Fruit fly (Drosophila melanogaster): ENCODE measurements around the gene CG33189.
A peak's percentile ranks its signal among the peaks of the same experiment; 100 is the strongest.

CG33189 gene

dm6 chr3R:8792463-8793175 is 12.0 kb upstream of the CG33189 start (continued):
- TF ChIP-seq nom (GFP tag; optimal IDR thresholded peaks at IDR 0.05) (peak; percentile 94), CG8765 (GFP tag; IDR thresholded peaks at IDR 0.05) (no peak), CG17186 (GFP tag; optimal IDR thresholded peaks at IDR 0.05) (no peak), lola (GFP tag; optimal IDR thresholded peaks at IDR 0.05) (no peak), luna (GFP tag; optimal IDR thresholded peaks at IDR 0.05) (no peak), Mrtf (GFP tag; IDR thresholded peaks at IDR 0.05) (no peak), NFAT (GFP tag; IDR thresholded peaks at IDR 0.05) (no peak), CG34224 (GFP tag; IDR thresholded peaks at IDR 0.05; ENCODE audit: partially characterized antibody) (no peak), mirr (GFP tag; optimal IDR thresholded peaks at IDR 0.05) (no peak), vfl (GFP tag; optimal IDR thresholded peaks at IDR 0.05) (no peak), CG31441 (GFP tag; IDR thresholded peaks at IDR 0.05) (no peak), CG16779 (GFP tag; IDR thresholded peaks at IDR 0.05) (no peak), slp2 (GFP tag; optimal IDR thresholded peaks at IDR 0.05) (no peak), ERR (GFP tag; optimal IDR thresholded peaks at IDR 0.05) (no peak), CTCF (GFP tag; optimal IDR thresholded peaks at IDR 0.05) (no peak), seq (GFP tag; IDR thresholded peaks at IDR 0.05) (no peak), CG6765 (GFP tag; optimal IDR thresholded peaks at IDR 0.05) (no peak), Med (GFP tag) (peak; percentile 62), CG10959 (GFP tag; IDR thresholded peaks at IDR 0.05) (no peak), pros (GFP tag; optimal IDR thresholded peaks at IDR 0.05) (no peak), her (GFP tag; optimal IDR thresholded peaks at IDR 0.05) (no peak), CG15479 (GFP tag; optimal IDR thresholded peaks at IDR 0.05) (peak; percentile 37), vvl (GFP tag; IDR thresholded peaks at IDR 0.05) (peak; percentile 19; the same call in 1 of the 2 replicates), CG8478 (optimal IDR thresholded peaks at IDR 0.05) (no peak), CG9932 (GFP tag; IDR thresholded peaks at IDR 0.05) (no peak), Camta (GFP tag; optimal IDR thresholded peaks at IDR 0.05) (no peak), Trl (optimal IDR thresholded peaks at IDR 0.05) (peak; percentile 27 to 80), Trl (GFP tag; optimal IDR thresholded peaks at IDR 0.05) (no peak), croc (GFP tag; conservative IDR thresholded peaks at IDR 0.05) (no peak), lmd (GFP tag; IDR thresholded peaks at IDR 0.05) (no peak), z (GFP tag; IDR thresholded peaks at IDR 0.05) (peak; percentile 89), CG11247 (GFP tag; IDR thresholded peaks at IDR 0.05) (no peak), Drgx (GFP tag; IDR thresholded peaks at IDR 0.05) (peak; percentile 51; the same call in 1 of the 2 replicates), CG18476 (GFP tag; optimal IDR thresholded peaks at IDR 0.05) (no peak), CG8281 (tag; optimal IDR thresholded peaks at IDR 0.05) (no peak), CG11504 (tag; optimal IDR thresholded peaks at IDR 0.05) (no peak), Optix (GFP tag; IDR thresholded peaks at IDR 0.05) (no peak), CG12104 (GFP tag; optimal IDR thresholded peaks at IDR 0.05) (no peak), dmrt99B (tag; optimal IDR thresholded peaks at IDR 0.05) (no peak), CG13894 (tag; optimal IDR thresholded peaks at IDR 0.05) (peak; percentile 2), chinmo (GFP tag; IDR thresholded peaks at IDR 0.05; ENCODE audit: partially characterized antibody) (0 out of 4 replicates have a peak, but pooled peaks have one; percentile 40), Ets65A (GFP tag) (no peak), CG9797 (GFP tag; optimal IDR thresholded peaks at IDR 0.05) (no peak), unpg (GFP tag; optimal IDR thresholded peaks at IDR 0.05) (no peak), CG32772 (GFP tag; IDR thresholded peaks at IDR 0.05) (peak; percentile 26; the same call in 1 of the 2 replicates), sqz (GFP tag; optimal IDR thresholded peaks at IDR 0.05) (peak; percentile 64), ci (GFP tag; IDR thresholded peaks at IDR 0.05) (0 out of 3 replicates have a peak, but pooled peaks have one; percentile 24), tup (GFP tag; optimal IDR thresholded peaks at IDR 0.05) (no peak), Dp (GFP tag; optimal IDR thresholded peaks at IDR 0.05) (no peak), Dll (GFP tag; IDR thresholded peaks at IDR 0.05; ENCODE audit: partially characterized antibody) (0 out of 4 replicates have a peak, but pooled peaks have one; percentile 27), CG17912 (GFP tag; optimal IDR thresholded peaks at IDR 0.05) (no peak)

Measured in whole organism, embryonic.